Worm (Caenorhabditis elegans): Measurements from ENCODE around the gene K06H6.5.

- TF ChIP-seq fkh-10 (GFP tag; optimal IDR thresholded peaks at IDR 0.05) (no peak), snu-23 (GFP tag; optimal IDR thresholded peaks at IDR 0.05) (no peak), nhr-28 (tag; optimal IDR thresholded peaks at IDR 0.05) (no peak), elt-3 (tag; optimal IDR thresholded peaks at IDR 0.05) (no peak)
These were observed 23.8 kb upstream of the K06H6.5 start for ce11 chrV:552406-552805.

All from whole organism, L1 larva.